Fruit fly (Drosophila melanogaster) whole organism, wandering third instar larva: Measurements from ENCODE around the gene Ndae1.

Source experiments
- Abd-B ChIP-seq: fragments of >200 bp; optimal IDR thresholded peaks from 2 replicates; lab custom pipeline; 2017; ENCODE audit warnings: missing biosample characterization, missing genetic modification characterization
- HLH106 ChIP-seq: fragments of 200-800 bp; optimal IDR thresholded peaks from 3 replicates; lab custom pipeline; 2019; ENCODE audit warnings: missing biosample characterization, mild to moderate bottlenecking, missing genetic modification characterization, moderate library complexity
- Mio ChIP-seq: sonication (Bioruptor generic); optimal IDR thresholded peaks from 2 replicates; lab custom pipeline; 2016; ENCODE audit warnings: missing biosample characterization, missing genetic modification characterization
- Sp1 ChIP-seq: fragments of 200-800 bp; sonication (Bioruptor generic); optimal IDR thresholded peaks from 3 replicates; lab custom pipeline; 2019; ENCODE audit warnings: missing biosample characterization, mild to moderate bottlenecking, missing genetic modification characterization, moderate library complexity
- ey ChIP-seq: fragments of 200-800 bp; sonication (Bioruptor generic); optimal IDR thresholded peaks from 2 replicates; lab custom pipeline; 2016; ENCODE audit warnings: missing biosample characterization, missing genetic modification characterization
- sv ChIP-seq: fragments of 200-800 bp; sonication (Bioruptor generic); optimal IDR thresholded peaks from 3 replicates; lab custom pipeline; 2016; ENCODE audit warnings: missing biosample characterization, missing genetic modification characterization
- tai ChIP-seq: sonication (Bioruptor generic); optimal IDR thresholded peaks from 2 replicates; lab custom pipeline; 2016; ENCODE audit warnings: missing biosample characterization, missing genetic modification characterization
- usp ChIP-seq: fragments of >200 bp; optimal IDR thresholded peaks from 2 replicates; lab custom pipeline; 2017; ENCODE audit warnings: missing biosample characterization, missing genetic modification characterization

dm6 chr2L:7232713-7233112 lies 16.4 kb downstream of the Ndae1 start, which contains the start of gene CG43800:
- TF ChIP-seq tai (GFP tag; lab: Kevin White, UChicago) = no peak
- no peak for TF ChIP-seq Sp1 (GFP tag; lab: Kevin White, UChicago)
- TF ChIP-seq Abd-B (GFP tag; lab: Kevin White, UChicago) = no peak
- TF ChIP-seq sv = no peak
- TF ChIP-seq Mio (GFP tag; lab: Kevin White, UChicago) = no peak
- no peak for TF ChIP-seq HLH106 (tag; lab: Kevin White, UChicago)
- no peak for TF ChIP-seq usp
- no peak for TF ChIP-seq ey (GFP tag; lab: Kevin White, UChicago)
